Fruit fly (Drosophila melanogaster) whole organism: ENCODE measurements around the gene Gad1.

Source experiments
- CG8478 ChIP-seq: fragments of >200 bp; optimal IDR thresholded peaks from 2 replicates; lab custom pipeline; 2018; ENCODE audit warnings: inconsistent platforms
- Dll ChIP-seq: fragments of >200 bp; optimal IDR thresholded peaks from 2 replicates; lab custom pipeline; 2017
- EcR ChIP-seq, 2 experiments: fragments of >200 bp; optimal IDR thresholded peaks; 2 replicates each; lab custom pipeline; 2017; ENCODE audit warnings: missing biosample characterization in 2 of 2, missing genetic modification characterization in 2 of 2, missing genetic modification reagents in 2 of 2
- pan ChIP-seq: fragments of >200 bp; optimal IDR thresholded peaks from 2 replicates; lab custom pipeline; 2017
- usp ChIP-seq: fragments of >200 bp; optimal IDR thresholded peaks from 2 replicates; lab custom pipeline; 2017; ENCODE audit warnings: missing biosample characterization, missing genetic modification characterization, mixed read lengths

dm6 chr3L:4068368-4068767, 20.2 kb downstream of the Gad1 start:
- TF ChIP-seq Dll (lab: Kevin White, UChicago) (no peak), CG8478 (lab: Kevin White, UChicago) (no peak), EcR (GFP tag; optimal IDR thresholded peaks at IDR 0.05; lab: Kevin White, UChicago) (no peak), pan (lab: Kevin White, UChicago) (no peak), usp (GFP tag; lab: Kevin White, UChicago) (no peak)
